Worm (Caenorhabditis elegans) whole organism, midembryonic: ENCODE data around the gene F58F12.12.

Experiments
- T22C8.4 ChIP-seq: fragments of 200-800 bp; sonication (Bioruptor generic); IDR thresholded peaks from 2 replicates; pipeline ENCODE4 v1.3.6; 2022; ENCODE audit warnings: missing genetic modification characterization, missing compliant biosample characterization
- cog-1 ChIP-seq: sonication (generic microtip); optimal IDR thresholded peaks from 2 replicates; lab custom pipeline; 2016; ENCODE audit warnings: missing genetic modification characterization, missing compliant biosample characterization
- flt-1 ChIP-seq: fragments of 200-800 bp; sonication (Bioruptor generic); IDR thresholded peaks from 2 replicates; pipeline ENCODE4 v1.3.6; 2022; ENCODE audit warnings: missing genetic modification characterization, missing compliant biosample characterization
- klf-2 ChIP-seq: fragments of 200-800 bp; sonication (Bioruptor generic); conservative IDR thresholded peaks from 2 replicates; pipeline ENCODE4 v1.3.6; 2022; ENCODE audit warnings: missing genetic modification reagents, missing genetic modification characterization, missing compliant biosample characterization
- med-1 ChIP-seq: sonication (generic microtip); optimal IDR thresholded peaks from 2 replicates; lab custom pipeline; 2017; ENCODE audit warnings: missing genetic modification characterization, mild to moderate bottlenecking, missing compliant biosample characterization, antibody characterized with exemption, missing genetic modification reagents; ENCODE audit not compliant: insufficient read depth
- ref-1 ChIP-seq: fragments of 200-800 bp; sonication (Bioruptor generic); conservative IDR thresholded peaks from 2 replicates; pipeline ENCODE4 v1.3.6; 2022; ENCODE audit warnings: missing genetic modification reagents, missing genetic modification characterization, missing compliant biosample characterization
- tab-1 ChIP-seq: fragments of 200-800 bp; sonication (Bioruptor generic); IDR thresholded peaks from 2 replicates; pipeline ENCODE4 v1.3.6; 2022; ENCODE audit warnings: missing genetic modification characterization, missing compliant biosample characterization
- ztf-23 ChIP-seq: fragments of 200-800 bp; sonication (Bioruptor generic); IDR thresholded peaks from 2 replicates; pipeline ENCODE4 v1.3.6; 2022; ENCODE audit warnings: missing genetic modification reagents, missing genetic modification characterization, missing compliant biosample characterization
- ztf-29 ChIP-seq: fragments of 200-800 bp; sonication (Bioruptor generic); IDR thresholded peaks from 2 replicates; pipeline ENCODE4 v1.3.6; 2022; ENCODE audit warnings: missing genetic modification reagents, missing genetic modification characterization, missing compliant biosample characterization

Gene F58F12.12

DNA sequence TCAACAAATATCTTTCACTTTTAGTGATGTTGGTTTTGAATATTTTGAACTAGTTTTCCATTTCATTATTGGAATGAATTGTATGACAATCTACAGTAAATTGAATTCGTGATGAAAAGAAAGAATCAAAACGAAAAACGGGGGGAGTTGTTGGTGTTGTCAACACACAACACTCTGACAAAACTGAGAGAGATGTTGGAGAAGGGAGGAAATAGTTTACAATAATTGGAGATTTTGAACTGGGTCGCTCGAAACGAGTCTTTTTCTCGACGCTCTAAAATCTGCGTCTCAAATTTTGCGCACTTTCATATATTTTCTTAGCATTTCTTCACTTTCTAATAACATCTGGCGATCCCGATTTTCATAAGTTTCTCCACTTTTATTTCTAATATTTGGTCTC lies 37.1 kb upstream of the F58F12.12 start, which contains the start of gene txt-18:
txt-18 (plus strand) TSS at position 180 of the 400 bp plus-strand sequence.
- TF ChIP-seq T22C8.4 (GFP tag; lab: Robert Waterston, UW) (no peak), ref-1 (no peak), flt-1 (GFP tag; lab: Robert Waterston, UW) (no peak), cog-1 (no peak), ztf-29 (GFP tag; lab: Robert Waterston, UW) (no peak), klf-2 (GFP tag; lab: Robert Waterston, UW) (no peak), tab-1 (GFP tag; lab: Robert Waterston, UW) (no peak), ztf-23 (GFP tag; lab: Robert Waterston, UW) (no peak), med-1 (GFP tag; lab: Kevin White, UChicago) (no peak)

ce11 chrII:6344513-6344912 lies 36.5 kb upstream of the F58F12.12 start:
- TF ChIP-seq tab-1 (GFP tag; lab: Robert Waterston, UW) (no peak), ztf-29 (GFP tag; lab: Robert Waterston, UW) (no peak), T22C8.4 (GFP tag; lab: Robert Waterston, UW) (no peak), flt-1 (GFP tag; lab: Robert Waterston, UW) (no peak), med-1 (GFP tag; lab: Kevin White, UChicago) (no peak), klf-2 (GFP tag; lab: Robert Waterston, UW) (no peak), ztf-23 (GFP tag; lab: Robert Waterston, UW) (no peak), cog-1 (no peak), ref-1 (no peak)

ce11 chrII:6345195-6346158 lies 35.5 kb upstream of the F58F12.12 start, which contains the start of gene C32D5.8:
C32D5.8 (minus strand) TSS chrII:6345964.
- TF ChIP-seq ref-1 (no peak), flt-1 (GFP tag; lab: Robert Waterston, UW) (no peak), med-1 (GFP tag; lab: Kevin White, UChicago) (no peak), ztf-29 (GFP tag; lab: Robert Waterston, UW) (no peak), ztf-23 (GFP tag; lab: Robert Waterston, UW) (0 out of 2 replicates have a peak, but pooled peaks have one; percentile 21), cog-1 (no peak), tab-1 (GFP tag; lab: Robert Waterston, UW) (no peak)

ce11 chrII:6346551-6347079 lies 34.4 kb upstream of the F58F12.12 start:
- TF ChIP-seq ztf-29 (GFP tag; lab: Robert Waterston, UW) = no peak
- TF ChIP-seq ref-1 = no peak
- no peak for TF ChIP-seq tab-1 (GFP tag; lab: Robert Waterston, UW)
- TF ChIP-seq klf-2 (GFP tag; lab: Robert Waterston, UW) = no peak
- no peak for TF ChIP-seq med-1 (GFP tag; lab: Kevin White, UChicago)
- TF ChIP-seq cog-1 = no peak
- no peak for TF ChIP-seq T22C8.4 (GFP tag; lab: Robert Waterston, UW)
- no peak for TF ChIP-seq flt-1 (GFP tag; lab: Robert Waterston, UW)
- TF ChIP-seq ztf-23 (GFP tag; lab: Robert Waterston, UW) = no peak

- 0 out of 2 replicates have a peak, but pooled peaks have one; percentile 11 for TF ChIP-seq flt-1 (GFP tag; lab: Robert Waterston, UW)
- TF ChIP-seq ref-1 = no peak
- no peak; the same call in 1 of the 2 replicates for TF ChIP-seq ztf-23 (GFP tag; lab: Robert Waterston, UW)
- TF ChIP-seq tab-1 (GFP tag; lab: Robert Waterston, UW) = 0 out of 2 replicates have a peak, but pooled peaks have one; percentile 13
- TF ChIP-seq klf-2 (GFP tag; lab: Robert Waterston, UW) = no peak
- TF ChIP-seq med-1 (GFP tag; lab: Kevin White, UChicago) = no peak
- TF ChIP-seq T22C8.4 (GFP tag; lab: Robert Waterston, UW) = peak; percentile 84
These were observed 33.4 kb upstream of the F58F12.12 start, which contains the start of gene lgg-1 for ce11 chrII:6347341-6348118. lgg-1 (minus strand) TSS chrII:6347719.

DNA sequence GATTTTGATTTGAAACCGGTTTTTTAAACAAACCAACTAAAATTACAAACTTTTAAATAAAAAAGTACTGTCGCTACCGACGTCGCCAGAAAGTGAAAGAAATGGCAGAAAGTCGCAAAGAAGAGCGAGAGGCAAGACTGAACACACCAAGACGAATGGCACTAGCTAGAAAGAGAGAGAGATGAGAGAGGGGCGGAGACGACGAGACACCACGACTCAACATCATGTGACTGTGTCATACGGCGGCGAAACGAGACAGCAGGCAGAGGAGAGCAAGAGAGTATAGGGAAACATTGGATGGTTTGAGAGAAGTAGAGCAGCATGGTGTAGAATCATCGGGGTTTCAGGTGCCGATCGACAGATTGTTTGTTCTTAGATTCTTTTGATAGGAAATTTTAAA lies 32.6 kb upstream of the F58F12.12 start:
- no peak for TF ChIP-seq klf-2 (GFP tag; lab: Robert Waterston, UW)
- TF ChIP-seq med-1 (GFP tag; lab: Kevin White, UChicago) = no peak
- peak; percentile 68 for TF ChIP-seq cog-1
- no peak for TF ChIP-seq T22C8.4 (GFP tag; lab: Robert Waterston, UW)
- no peak for TF ChIP-seq ref-1
- TF ChIP-seq ztf-23 (GFP tag; lab: Robert Waterston, UW) = no peak; the same call in 1 of the 2 replicates
- TF ChIP-seq tab-1 (GFP tag; lab: Robert Waterston, UW) = 0 out of 2 replicates have a peak, but pooled peaks have one; percentile 11
- 0 out of 2 replicates have a peak, but pooled peaks have one; percentile 51 for TF ChIP-seq flt-1 (GFP tag; lab: Robert Waterston, UW)
- TF ChIP-seq ztf-29 (GFP tag; lab: Robert Waterston, UW) = no peak

ce11 chrII:6349968-6350367 lies 31.0 kb upstream of the F58F12.12 start:
- TF ChIP-seq flt-1 (GFP tag; lab: Robert Waterston, UW) = no peak
- TF ChIP-seq ztf-29 (GFP tag; lab: Robert Waterston, UW) = no peak
- no peak for TF ChIP-seq med-1 (GFP tag; lab: Kevin White, UChicago)
- no peak for TF ChIP-seq ref-1
- TF ChIP-seq ztf-23 (GFP tag; lab: Robert Waterston, UW) = no peak
- no peak for TF ChIP-seq tab-1 (GFP tag; lab: Robert Waterston, UW)
- TF ChIP-seq T22C8.4 (GFP tag; lab: Robert Waterston, UW) = no peak
- TF ChIP-seq klf-2 (GFP tag; lab: Robert Waterston, UW) = no peak
- no peak for TF ChIP-seq cog-1

DNA sequence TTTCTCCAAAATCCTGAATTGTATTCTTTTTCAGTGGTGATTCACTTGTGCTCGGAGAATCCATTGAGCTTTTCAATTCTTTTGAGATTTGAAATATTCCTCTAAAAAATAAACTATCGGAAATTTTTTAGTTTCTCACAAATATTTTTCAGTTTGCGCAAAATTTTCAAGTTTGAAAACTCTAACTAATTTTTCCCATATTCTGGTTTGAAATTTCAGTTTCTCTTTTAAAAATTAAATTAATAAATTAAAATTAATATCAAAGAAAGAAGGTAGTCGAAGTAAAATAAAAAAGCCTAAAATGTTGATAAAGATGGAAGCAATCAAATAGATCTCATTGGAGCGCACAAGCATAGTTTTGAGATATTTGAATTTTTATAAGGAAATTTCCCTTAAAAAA lies 29.1 kb upstream of the F58F12.12 start, which contains the start of gene C32D5.10:
C32D5.10 (minus strand) TSS at position 101 of the 400 bp plus-strand sequence.
- TF ChIP-seq ztf-23 (GFP tag; lab: Robert Waterston, UW) = no peak
- TF ChIP-seq flt-1 (GFP tag; lab: Robert Waterston, UW) = no peak
- no peak for TF ChIP-seq klf-2 (GFP tag; lab: Robert Waterston, UW)
- no peak for TF ChIP-seq med-1 (GFP tag; lab: Kevin White, UChicago)
